Worm (Caenorhabditis elegans): ENCODE results near the gene oac-50.

- TF ChIP-seq F26F4.8 (GFP tag; conservative IDR thresholded peaks at IDR 0.05), result no peak
- TF ChIP-seq dve-1 (tag; optimal IDR thresholded peaks at IDR 0.05; ENCODE audit: insufficient read depth), result no peak
- TF ChIP-seq nhr-237 (tag; optimal IDR thresholded peaks at IDR 0.05), result no peak
- no peak for TF ChIP-seq mep-1 (tag; optimal IDR thresholded peaks at IDR 0.05)
- no peak for TF ChIP-seq snpc-4 (tag; optimal IDR thresholded peaks at IDR 0.05)
- TF ChIP-seq daf-12 (tag; optimal IDR thresholded peaks at IDR 0.05), result no peak
- no peak for TF ChIP-seq dpl-1 (GFP tag; optimal IDR thresholded peaks at IDR 0.05)
- no peak for TF ChIP-seq ceh-62 (tag; optimal IDR thresholded peaks at IDR 0.05)
- TF ChIP-seq hlh-30 (tag; optimal IDR thresholded peaks at IDR 0.05; ENCODE audit: insufficient read depth), result no peak
Measured at ce11 chrV:9108219-9108618, 34.9 kb upstream of the oac-50 start, which contains the start of gene F21C10.18.
